Worm (Caenorhabditis elegans): ENCODE results near the gene T05A8.3.

- TF ChIP-seq efl-1 (optimal IDR thresholded peaks at IDR 0.05): peak; percentile 67 to 69
- TF ChIP-seq efl-1 (GFP tag; optimal IDR thresholded peaks at IDR 0.05 in 1 of 2): peak; percentile 69 to 92
- no peak for TF ChIP-seq ama-1 (optimal IDR thresholded peaks at IDR 0.05)
- no peak for TF ChIP-seq sup-37 (GFP tag; optimal IDR thresholded peaks at IDR 0.05)
- no peak for TF ChIP-seq aha-1 (tag; optimal IDR thresholded peaks at IDR 0.05)
- no peak for TF ChIP-seq pqm-1 (tag; optimal IDR thresholded peaks at IDR 0.05)
- no peak for TF ChIP-seq nhr-76 (tag; optimal IDR thresholded peaks at IDR 0.05)
These were observed 35.3 kb upstream of the T05A8.3 start, which contains the start of gene F29A7.6 for ce11 chrII:2752536-2752935.

Data from whole organism, L1 larva.